Worm (Caenorhabditis elegans) whole organism, L1 larva: ENCODE data around the gene csc-1.
A peak's percentile ranks its signal among the peaks of the same experiment; 100 is the strongest.

Experiments used
- C04F5.9 ChIP-seq: sonication (generic microtip); optimal IDR thresholded peaks from 2 replicates; lab custom pipeline; 2016; ENCODE audit warnings: missing genetic modification characterization, missing compliant biosample characterization
- C16A3.4 ChIP-seq: fragments of 150-350 bp; optimal IDR thresholded peaks from 2 replicates; lab custom pipeline; 2014; ENCODE audit warnings: missing biosample characterization, missing genetic modification characterization
- Y116A8C.19 ChIP-seq: sonication (generic microtip); optimal IDR thresholded peaks from 2 replicates; lab custom pipeline; 2016; ENCODE audit warnings: missing compliant biosample characterization, missing genetic modification characterization, borderline replicate concordance
- blmp-1 ChIP-seq: fragments of 150-350 bp; optimal IDR thresholded peaks from 2 replicates; lab custom pipeline; 2014; ENCODE audit warnings: missing biosample characterization, missing genetic modification characterization
- ceh-88 ChIP-seq: fragments of 200-800 bp; sonication (Bioruptor generic); IDR thresholded peaks from 2 replicates; pipeline ENCODE4 v1.3.6; 2022; ENCODE audit warnings: missing genetic modification characterization, missing compliant biosample characterization
- ceh-90 ChIP-seq: sonication (generic microtip); optimal IDR thresholded peaks from 2 replicates; lab custom pipeline; 2016; ENCODE audit warnings: missing genetic modification characterization, missing compliant biosample characterization
- efl-1 ChIP-seq, 4 experiments: fragments of 150-350 bp; optimal IDR thresholded peaks in 3 of 4; peaks in 1 of 4; 1 replicate in 1 of 4; 2 replicates in 3 of 4; lab custom pipeline; 2014; ENCODE audit warnings: missing biosample characterization in 2 of 4, missing genetic modification characterization in 2 of 4, missing genetic modification reagents in 2 of 4
- egl-27 ChIP-seq, 2 experiments: fragments of 150-350 bp in 1 of 2; sonication (generic microtip); optimal IDR thresholded peaks; 3 replicates each; lab custom pipeline; 2017 to 2018; ENCODE audit warnings: missing biosample characterization in 2 of 2, missing genetic modification characterization in 2 of 2, missing genetic modification reagents in 2 of 2
- elt-2 ChIP-seq: sonication (generic microtip); optimal IDR thresholded peaks from 2 replicates; lab custom pipeline; 2016; ENCODE audit warnings: missing genetic modification characterization, mild to moderate bottlenecking, inconsistent platforms, missing compliant biosample characterization, missing genetic modification reagents
- elt-3 ChIP-seq, 6 experiments: fragments of 150-350 bp in 1 of 6; sonication (generic microtip); optimal IDR thresholded peaks; 2 replicates each; lab custom pipeline; 2017 to 2018; ENCODE audit warnings: missing biosample characterization in 6 of 6, missing genetic modification characterization in 6 of 6, inconsistent platforms in 1 of 6
- fkh-10 ChIP-seq: sonication (generic microtip); optimal IDR thresholded peaks from 2 replicates; lab custom pipeline; 2017; ENCODE audit warnings: missing biosample characterization, missing genetic modification reagents, missing genetic modification characterization
- fos-1 ChIP-seq: fragments of 150-350 bp; optimal IDR thresholded peaks from 2 replicates; lab custom pipeline; 2014; ENCODE audit warnings: missing biosample characterization, missing genetic modification characterization
- grh-1 ChIP-seq: fragments of 200-800 bp; sonication (Bioruptor generic); IDR thresholded peaks from 2 replicates; pipeline ENCODE4 v1.3.6; 2022; ENCODE audit warnings: missing genetic modification reagents, missing genetic modification characterization, missing compliant biosample characterization
- hlh-4 ChIP-seq: sonication (generic microtip); optimal IDR thresholded peaks from 2 replicates; lab custom pipeline; 2016; ENCODE audit warnings: mild to moderate bottlenecking, missing genetic modification characterization, missing compliant biosample characterization
- lin-13 ChIP-seq: fragments of 150-350 bp; optimal IDR thresholded peaks from 2 replicates; lab custom pipeline; 2014; ENCODE audit warnings: missing biosample characterization, missing genetic modification reagents, missing genetic modification characterization
- lin-14 ChIP-seq: fragments of 200-800 bp; sonication (Bioruptor generic); optimal IDR thresholded peaks from 2 replicates; lab custom pipeline; 2018; ENCODE audit warnings: mild to moderate bottlenecking, missing genetic modification characterization, moderate library complexity, missing compliant biosample characterization
- lin-15B ChIP-seq: fragments of 150-350 bp; sonication (generic microtip); optimal IDR thresholded peaks from 3 replicates; lab custom pipeline; 2014; ENCODE audit warnings: missing biosample characterization, missing genetic modification characterization
- lin-35 ChIP-seq, 2 experiments: fragments of 150-350 bp; optimal IDR thresholded peaks; 2 replicates each; lab custom pipeline; 2014; ENCODE audit warnings: missing biosample characterization in 2 of 2, missing genetic modification characterization in 2 of 2, missing genetic modification reagents in 2 of 2
- lsy-2 ChIP-seq, 2 experiments: fragments of 150-350 bp; optimal IDR thresholded peaks; 2 replicates each; lab custom pipeline; 2014; ENCODE audit warnings: missing biosample characterization in 2 of 2, missing genetic modification characterization in 2 of 2
- mdl-1 ChIP-seq, 2 experiments: fragments of 150-350 bp; optimal IDR thresholded peaks; 2 replicates each; lab custom pipeline; 2014 to 2017; ENCODE audit warnings: missing biosample characterization in 2 of 2, missing genetic modification characterization in 2 of 2, inconsistent platforms in 1 of 2
- mef-2 ChIP-seq: fragments of 150-350 bp; optimal IDR thresholded peaks from 2 replicates; lab custom pipeline; 2014; ENCODE audit warnings: missing biosample characterization, missing genetic modification characterization
- mep-1 ChIP-seq: fragments of 150-350 bp; optimal IDR thresholded peaks from 2 replicates; lab custom pipeline; 2014; ENCODE audit warnings: missing biosample characterization, missing genetic modification characterization
- nhr-11 ChIP-seq: fragments of 150-350 bp; optimal IDR thresholded peaks from 2 replicates; lab custom pipeline; 2014; ENCODE audit warnings: missing biosample characterization, missing genetic modification characterization
- nhr-12 ChIP-seq: sonication (generic microtip); optimal IDR thresholded peaks from 2 replicates; lab custom pipeline; 2017; ENCODE audit warnings: missing biosample characterization, missing genetic modification characterization
- nhr-19 ChIP-seq: fragments of 200-800 bp; sonication (Bioruptor generic); conservative IDR thresholded peaks from 2 replicates; pipeline ENCODE4 v1.3.6; 2022; ENCODE audit warnings: missing genetic modification characterization, missing compliant biosample characterization
- nhr-20 ChIP-seq: sonication (generic microtip); optimal IDR thresholded peaks from 2 replicates; lab custom pipeline; 2016; ENCODE audit warnings: mild to moderate bottlenecking, missing genetic modification characterization, missing compliant biosample characterization
- nhr-28 ChIP-seq: fragments of 150-350 bp; optimal IDR thresholded peaks from 2 replicates; lab custom pipeline; 2014; ENCODE audit warnings: missing biosample characterization, missing genetic modification characterization
- nhr-47 ChIP-seq: sonication (generic microtip); optimal IDR thresholded peaks from 2 replicates; lab custom pipeline; 2016; ENCODE audit warnings: mild to moderate bottlenecking, missing genetic modification characterization, moderate library complexity, missing compliant biosample characterization
- nhr-71 ChIP-seq: sonication (generic microtip); optimal IDR thresholded peaks from 2 replicates; lab custom pipeline; 2016; ENCODE audit warnings: mild to moderate bottlenecking, missing genetic modification characterization, moderate library complexity, missing compliant biosample characterization
- nhr-76 ChIP-seq: sonication (generic microtip); optimal IDR thresholded peaks from 2 replicates; lab custom pipeline; 2017; ENCODE audit warnings: missing biosample characterization, missing genetic modification characterization
- nhr-77 ChIP-seq: fragments of 150-350 bp; optimal IDR thresholded peaks from 2 replicates; lab custom pipeline; 2014; ENCODE audit warnings: missing biosample characterization, missing genetic modification characterization
- nhr-84 ChIP-seq: sonication (generic microtip); optimal IDR thresholded peaks from 2 replicates; lab custom pipeline; 2017; ENCODE audit warnings: missing biosample characterization, missing genetic modification characterization
- nhr-85 ChIP-seq: sonication (generic microtip); peaks from one replicate; lab custom pipeline; 2016; ENCODE audit warnings: missing genetic modification characterization, inconsistent platforms, missing compliant biosample characterization
- nhr-90 ChIP-seq: sonication (generic microtip); optimal IDR thresholded peaks from 2 replicates; lab custom pipeline; 2016; ENCODE audit warnings: mild to moderate bottlenecking, missing genetic modification characterization, missing compliant biosample characterization; ENCODE audit not compliant: poor library complexity
- pax-3 ChIP-seq: fragments of 200-800 bp; sonication (Bioruptor generic); optimal IDR thresholded peaks from 2 replicates; lab custom pipeline; 2018; ENCODE audit warnings: mild to moderate bottlenecking, missing genetic modification characterization, moderate library complexity, missing compliant biosample characterization
- pqm-1 ChIP-seq: sonication (generic microtip); optimal IDR thresholded peaks from 3 replicates; lab custom pipeline; 2017; ENCODE audit warnings: missing biosample characterization, missing genetic modification characterization
- skn-1 ChIP-seq: fragments of 150-350 bp; optimal IDR thresholded peaks from 2 replicates; lab custom pipeline; 2014; ENCODE audit warnings: missing biosample characterization, missing genetic modification characterization
- snpc-4 ChIP-seq: fragments of 150-350 bp; optimal IDR thresholded peaks from 2 replicates; lab custom pipeline; 2014; ENCODE audit warnings: missing biosample characterization, missing genetic modification characterization
- snu-23 ChIP-seq: sonication (generic microtip); optimal IDR thresholded peaks from 2 replicates; lab custom pipeline; 2016; ENCODE audit warnings: missing genetic modification characterization, missing compliant biosample characterization
- sox-4 ChIP-seq: sonication (generic microtip); optimal IDR thresholded peaks from 2 replicates; lab custom pipeline; 2016; ENCODE audit warnings: missing genetic modification characterization, missing compliant biosample characterization
- sup-37 ChIP-seq: fragments of 200-800 bp; sonication (Bioruptor generic); optimal IDR thresholded peaks from 2 replicates; lab custom pipeline; 2018; ENCODE audit warnings: mild to moderate bottlenecking, missing genetic modification characterization, missing compliant biosample characterization
- unc-130 ChIP-seq: fragments of 150-350 bp; optimal IDR thresholded peaks from 2 replicates; lab custom pipeline; 2017; ENCODE audit warnings: missing biosample characterization, missing genetic modification characterization, inconsistent platforms
- unc-30 ChIP-seq: sonication (generic microtip); optimal IDR thresholded peaks from 2 replicates; lab custom pipeline; 2017; ENCODE audit warnings: missing biosample characterization, missing genetic modification characterization
- unc-86 ChIP-seq: sonication (generic microtip); optimal IDR thresholded peaks from 2 replicates; lab custom pipeline; 2016; ENCODE audit warnings: missing genetic modification characterization, missing compliant biosample characterization
- unc-98 ChIP-seq: fragments of 200-800 bp; sonication (Bioruptor generic); IDR thresholded peaks from 2 replicates; pipeline ENCODE4 v1.3.6; 2022; ENCODE audit warnings: missing genetic modification characterization, missing compliant biosample characterization
- xbp-1 ChIP-seq: sonication (generic microtip); optimal IDR thresholded peaks from 2 replicates; lab custom pipeline; 2016; ENCODE audit warnings: missing genetic modification characterization, missing compliant biosample characterization
- zag-1 ChIP-seq: fragments of 150-350 bp; optimal IDR thresholded peaks from 2 replicates; lab custom pipeline; 2014; ENCODE audit warnings: missing biosample characterization, missing genetic modification characterization
- ztf-11 ChIP-seq, 2 experiments: sonication (generic microtip); optimal IDR thresholded peaks; 2 replicates each; lab custom pipeline; 2016 to 2017; ENCODE audit warnings: missing genetic modification characterization in 2 of 2, missing biosample characterization in 1 of 2, missing compliant biosample characterization in 1 of 2
- ztf-4 ChIP-seq: fragments of 150-350 bp; optimal IDR thresholded peaks from 2 replicates; lab custom pipeline; 2014; ENCODE audit warnings: missing biosample characterization, missing genetic modification characterization

The csc-1 gene

DNA sequence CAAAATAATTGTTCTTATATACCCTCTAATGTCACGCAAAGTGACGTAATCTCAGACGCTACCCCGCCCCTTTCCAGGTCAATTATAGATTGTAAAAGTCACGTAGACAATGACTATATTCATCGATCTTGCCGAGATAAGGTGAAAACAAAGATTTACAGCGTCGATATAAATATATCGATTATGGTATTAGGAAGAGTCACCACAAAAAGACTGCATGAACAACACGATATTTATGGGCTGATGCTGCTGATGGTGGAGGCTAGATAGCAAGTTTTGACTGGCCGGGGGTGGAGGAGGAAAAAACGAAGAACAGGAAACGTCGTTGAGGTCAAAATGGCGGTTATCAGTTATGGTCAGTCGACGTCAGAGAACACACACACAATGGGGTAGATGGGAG, 41.8 kb downstream of the csc-1 start:
- TF ChIP-seq lin-15B (no peak), blmp-1 (tag; lab: Kevin White, UChicago) (peak; percentile 72), elt-3 (tag; optimal IDR thresholded peaks at IDR 0.05; lab: Kevin White, UChicago) (peak in 2 of 6 experiments; percentile 19 to 32), nhr-76 (tag; lab: Kevin White, UChicago) (no peak), snu-23 (GFP tag; lab: Kevin White, UChicago) (peak; percentile 33), unc-98 (GFP tag; lab: Robert Waterston, UW) (no peak), elt-2 (peak; percentile 48), sup-37 (GFP tag; lab: Kevin White, UChicago) (no peak), nhr-85 (tag; lab: Kevin White, UChicago) (peak; percentile 81), lin-14 (GFP tag; lab: Kevin White, UChicago) (peak; percentile 48), nhr-20 (tag; lab: Kevin White, UChicago) (peak; percentile 69), nhr-19 (peak; percentile 59), pqm-1 (tag; lab: Kevin White, UChicago) (no peak), lin-35 (GFP tag; optimal IDR thresholded peaks at IDR 0.05; lab: Kevin White, UChicago) (peak in 1 of 2 experiments; percentile 62), nhr-90 (tag; lab: Kevin White, UChicago) (peak; percentile 56), C16A3.4 (tag; lab: Kevin White, UChicago) (peak; percentile 30), mdl-1 (tag; optimal IDR thresholded peaks at IDR 0.05; lab: Kevin White, UChicago) (peak in 1 of 2 experiments; percentile 20), nhr-77 (tag; lab: Kevin White, UChicago) (peak; percentile 10), nhr-71 (peak; percentile 52)

DNA sequence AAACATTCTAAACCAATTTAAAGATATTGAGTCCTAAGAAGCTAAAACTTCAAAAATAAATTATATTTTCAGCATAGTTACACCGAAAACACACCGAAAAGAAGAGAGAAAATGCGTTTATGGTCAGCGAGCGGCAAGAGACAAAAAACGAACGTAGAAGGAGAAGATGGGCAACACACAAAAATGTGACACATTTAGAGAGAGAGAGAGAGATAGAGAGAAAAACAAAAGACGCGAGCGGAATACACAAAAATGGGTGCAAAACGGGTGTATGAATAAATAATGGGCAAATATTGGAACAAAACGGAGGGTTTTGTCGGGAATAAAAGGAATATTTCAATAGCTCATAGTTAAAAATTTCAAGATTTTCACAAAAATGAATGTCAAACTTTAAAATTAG, 43.5 kb downstream of the csc-1 start:
- TF ChIP-seq zag-1 (tag; lab: Kevin White, UChicago) (no peak), efl-1 (optimal IDR thresholded peaks at IDR 0.05; lab: Kevin White, UChicago) (peak in 1 of 2 experiments; percentile 20), efl-1 (GFP tag; optimal IDR thresholded peaks at IDR 0.05 in 1 of 2; lab: Kevin White, UChicago) (peak in 1 of 2 experiments; percentile 58), ztf-4 (tag; lab: Kevin White, UChicago) (no peak), nhr-85 (tag; lab: Kevin White, UChicago) (peak; percentile 72), nhr-20 (tag; lab: Kevin White, UChicago) (peak; percentile 38), snu-23 (GFP tag; lab: Kevin White, UChicago) (peak; percentile 21), Y116A8C.19 (tag; lab: Kevin White, UChicago) (no peak), nhr-76 (tag; lab: Kevin White, UChicago) (no peak), unc-130 (no peak), snpc-4 (no peak), lin-13 (GFP tag; lab: Kevin White, UChicago) (no peak), hlh-4 (tag; lab: Kevin White, UChicago) (no peak), nhr-19 (no peak), ceh-90 (tag; lab: Kevin White, UChicago) (no peak), lin-14 (GFP tag; lab: Kevin White, UChicago) (peak; percentile 66), blmp-1 (tag; lab: Kevin White, UChicago) (peak; percentile 39), ztf-11 (tag; optimal IDR thresholded peaks at IDR 0.05; lab: Kevin White, UChicago) (no peak), sup-37 (GFP tag; lab: Kevin White, UChicago) (no peak), nhr-47 (tag; lab: Kevin White, UChicago) (no peak), skn-1 (no peak), unc-98 (GFP tag; lab: Robert Waterston, UW) (no peak), unc-86 (peak; percentile 8), nhr-12 (tag; lab: Kevin White, UChicago) (no peak), fkh-10 (no peak), ceh-88 (no peak), xbp-1 (tag; lab: Kevin White, UChicago) (no peak), pax-3 (tag; lab: Kevin White, UChicago) (no peak), grh-1 (GFP tag; lab: Robert Waterston, UW) (no peak), egl-27 (tag; optimal IDR thresholded peaks at IDR 0.05; lab: Kevin White, UChicago) (no peak), nhr-11 (tag; lab: Kevin White, UChicago) (no peak), lsy-2 (tag; optimal IDR thresholded peaks at IDR 0.05; lab: Kevin White, UChicago) (peak in 1 of 2 experiments; percentile 34), fos-1 (tag; lab: Kevin White, UChicago) (no peak), nhr-84 (tag; lab: Kevin White, UChicago) (no peak), sox-4 (tag; lab: Kevin White, UChicago) (no peak), nhr-28 (tag; lab: Kevin White, UChicago) (no peak), mep-1 (tag; lab: Kevin White, UChicago) (no peak), mef-2 (tag; lab: Kevin White, UChicago) (no peak), C04F5.9 (tag; lab: Kevin White, UChicago) (no peak), unc-30 (tag; lab: Kevin White, UChicago) (no peak), lin-35 (GFP tag; optimal IDR thresholded peaks at IDR 0.05; lab: Kevin White, UChicago) (peak; percentile 9 to 40)
- TF ChIP-seq, all 84 proteins: peak for 9
